Worm (Caenorhabditis elegans) whole organism, L1 larva: ENCODE results near the gene fbxc-50.

ENCODE experiments used
- elt-2 ChIP-seq: sonication (generic microtip); optimal IDR thresholded peaks from 2 replicates; lab custom pipeline; 2016; ENCODE audit warnings: missing genetic modification characterization, mild to moderate bottlenecking, inconsistent platforms, missing compliant biosample characterization, missing genetic modification reagents
- nhr-76 ChIP-seq: sonication (generic microtip); optimal IDR thresholded peaks from 2 replicates; lab custom pipeline; 2017; ENCODE audit warnings: missing biosample characterization, missing genetic modification characterization

fbxc-50 gene

ce11 chrII:3196966-3197365, 51.0 kb downstream of the fbxc-50 start, which contains the start of gene gcy-15:
Gene gcy-15 (minus strand): TSS chrII:3197066.
- TF ChIP-seq elt-2 (tag; lab: Kevin White, UChicago) (no peak), nhr-76 (no peak)
- TF ChIP-seq, all 84 proteins: peak for 0
